Worm (Caenorhabditis elegans) whole organism, L1 larva: ENCODE data around the gene H04J21.4.

ENCODE experiments used
- C16A3.4 ChIP-seq: fragments of 150-350 bp; optimal IDR thresholded peaks from 2 replicates; lab custom pipeline; 2014; ENCODE audit warnings: missing biosample characterization, missing genetic modification characterization
- C34B4.2 ChIP-seq: sonication (generic microtip); optimal IDR thresholded peaks from 2 replicates; lab custom pipeline; 2017; ENCODE audit warnings: mild to moderate bottlenecking, missing genetic modification characterization, missing compliant biosample characterization
- Y116A8C.19 ChIP-seq: sonication (generic microtip); optimal IDR thresholded peaks from 2 replicates; lab custom pipeline; 2016; ENCODE audit warnings: missing compliant biosample characterization, missing genetic modification characterization, borderline replicate concordance
- alr-1 ChIP-seq: fragments of 200-800 bp; sonication (Bioruptor generic); optimal IDR thresholded peaks from 2 replicates; lab custom pipeline; 2018; ENCODE audit warnings: borderline replicate concordance, mild to moderate bottlenecking, missing genetic modification characterization, missing compliant biosample characterization
- blmp-1 ChIP-seq: fragments of 150-350 bp; optimal IDR thresholded peaks from 2 replicates; lab custom pipeline; 2014; ENCODE audit warnings: missing biosample characterization, missing genetic modification characterization
- ceh-82 ChIP-seq, 3 experiments: fragments of 150-350 bp in 1 of 3; sonication (generic microtip) in 2 of 3; optimal IDR thresholded peaks; 2 replicates each; lab custom pipeline; 2014 to 2017; ENCODE audit warnings: missing biosample characterization in 3 of 3, missing genetic modification characterization in 3 of 3
- ceh-88 ChIP-seq: fragments of 200-800 bp; sonication (Bioruptor generic); IDR thresholded peaks from 2 replicates; pipeline ENCODE4 v1.3.6; 2022; ENCODE audit warnings: missing genetic modification characterization, missing compliant biosample characterization
- ces-1 ChIP-seq: fragments of 150-350 bp; optimal IDR thresholded peaks from 2 replicates; lab custom pipeline; 2014; ENCODE audit warnings: missing biosample characterization, missing genetic modification reagents, missing genetic modification characterization
- dpl-1 ChIP-seq, 3 experiments: fragments of 150-350 bp in 2 of 3; sonication (generic microtip) in 1 of 3; optimal IDR thresholded peaks; 2 replicates each; lab custom pipeline; 2014 to 2017; ENCODE audit warnings: missing biosample characterization in 3 of 3, missing genetic modification characterization in 3 of 3, missing genetic modification reagents in 3 of 3
- efl-1 ChIP-seq, 4 experiments: fragments of 150-350 bp; optimal IDR thresholded peaks in 3 of 4; peaks in 1 of 4; 1 replicate in 1 of 4; 2 replicates in 3 of 4; lab custom pipeline; 2014; ENCODE audit warnings: missing biosample characterization in 2 of 4, missing genetic modification characterization in 2 of 4, missing genetic modification reagents in 2 of 4
- egl-13 ChIP-seq: sonication (generic microtip); optimal IDR thresholded peaks from 2 replicates; lab custom pipeline; 2016; ENCODE audit warnings: missing genotype, missing genetic modification reagents, missing genetic modification characterization, missing compliant biosample characterization
- egl-27 ChIP-seq, 2 experiments: fragments of 150-350 bp in 1 of 2; sonication (generic microtip); optimal IDR thresholded peaks; 3 replicates each; lab custom pipeline; 2017 to 2018; ENCODE audit warnings: missing biosample characterization in 2 of 2, missing genetic modification characterization in 2 of 2, missing genetic modification reagents in 2 of 2
- elt-2 ChIP-seq: sonication (generic microtip); optimal IDR thresholded peaks from 2 replicates; lab custom pipeline; 2016; ENCODE audit warnings: missing genetic modification characterization, mild to moderate bottlenecking, inconsistent platforms, missing compliant biosample characterization, missing genetic modification reagents
- elt-3 ChIP-seq, 6 experiments: fragments of 150-350 bp in 1 of 6; sonication (generic microtip); optimal IDR thresholded peaks; 2 replicates each; lab custom pipeline; 2017 to 2018; ENCODE audit warnings: missing biosample characterization in 6 of 6, missing genetic modification characterization in 6 of 6, inconsistent platforms in 1 of 6
- fkh-10 ChIP-seq: sonication (generic microtip); optimal IDR thresholded peaks from 2 replicates; lab custom pipeline; 2017; ENCODE audit warnings: missing biosample characterization, missing genetic modification reagents, missing genetic modification characterization
- fkh-4 ChIP-seq: sonication (generic microtip); optimal IDR thresholded peaks from 2 replicates; lab custom pipeline; 2016; ENCODE audit warnings: missing compliant biosample characterization, missing genetic modification characterization, borderline replicate concordance
- grh-1 ChIP-seq: fragments of 200-800 bp; sonication (Bioruptor generic); IDR thresholded peaks from 2 replicates; pipeline ENCODE4 v1.3.6; 2022; ENCODE audit warnings: missing genetic modification reagents, missing genetic modification characterization, missing compliant biosample characterization
- hlh-17 ChIP-seq: fragments of 200-800 bp; sonication (Bioruptor generic); optimal IDR thresholded peaks from 2 replicates; lab custom pipeline; 2018; ENCODE audit warnings: missing genetic modification characterization, mild to moderate bottlenecking, missing compliant biosample characterization, moderate library complexity, borderline replicate concordance
- hlh-4 ChIP-seq: sonication (generic microtip); optimal IDR thresholded peaks from 2 replicates; lab custom pipeline; 2016; ENCODE audit warnings: mild to moderate bottlenecking, missing genetic modification characterization, missing compliant biosample characterization
- hpl-2 ChIP-seq: fragments of 150-350 bp; optimal IDR thresholded peaks from 2 replicates; lab custom pipeline; 2014; ENCODE audit warnings: missing biosample characterization, missing genetic modification reagents, missing genetic modification characterization
- lin-13 ChIP-seq: fragments of 150-350 bp; optimal IDR thresholded peaks from 2 replicates; lab custom pipeline; 2014; ENCODE audit warnings: missing biosample characterization, missing genetic modification reagents, missing genetic modification characterization
- lin-14 ChIP-seq: fragments of 200-800 bp; sonication (Bioruptor generic); optimal IDR thresholded peaks from 2 replicates; lab custom pipeline; 2018; ENCODE audit warnings: mild to moderate bottlenecking, missing genetic modification characterization, moderate library complexity, missing compliant biosample characterization
- lin-35 ChIP-seq, 2 experiments: fragments of 150-350 bp; optimal IDR thresholded peaks; 2 replicates each; lab custom pipeline; 2014; ENCODE audit warnings: missing biosample characterization in 2 of 2, missing genetic modification characterization in 2 of 2, missing genetic modification reagents in 2 of 2
- lsy-2 ChIP-seq, 2 experiments: fragments of 150-350 bp; optimal IDR thresholded peaks; 2 replicates each; lab custom pipeline; 2014; ENCODE audit warnings: missing biosample characterization in 2 of 2, missing genetic modification characterization in 2 of 2
- nhr-12 ChIP-seq: sonication (generic microtip); optimal IDR thresholded peaks from 2 replicates; lab custom pipeline; 2017; ENCODE audit warnings: missing biosample characterization, missing genetic modification characterization
- nhr-237 ChIP-seq: fragments of 150-350 bp; optimal IDR thresholded peaks from 2 replicates; lab custom pipeline; 2014; ENCODE audit warnings: missing biosample characterization, missing genetic modification characterization
- nhr-76 ChIP-seq: sonication (generic microtip); optimal IDR thresholded peaks from 2 replicates; lab custom pipeline; 2017; ENCODE audit warnings: missing biosample characterization, missing genetic modification characterization
- nhr-77 ChIP-seq: fragments of 150-350 bp; optimal IDR thresholded peaks from 2 replicates; lab custom pipeline; 2014; ENCODE audit warnings: missing biosample characterization, missing genetic modification characterization
- nhr-84 ChIP-seq: sonication (generic microtip); optimal IDR thresholded peaks from 2 replicates; lab custom pipeline; 2017; ENCODE audit warnings: missing biosample characterization, missing genetic modification characterization
- nhr-90 ChIP-seq: sonication (generic microtip); optimal IDR thresholded peaks from 2 replicates; lab custom pipeline; 2016; ENCODE audit warnings: mild to moderate bottlenecking, missing genetic modification characterization, missing compliant biosample characterization; ENCODE audit not compliant: poor library complexity
- rnt-1 ChIP-seq: sonication (generic microtip); optimal IDR thresholded peaks from 2 replicates; lab custom pipeline; 2016; ENCODE audit warnings: mild to moderate bottlenecking, missing genetic modification characterization, moderate library complexity, missing compliant biosample characterization
- skn-1 ChIP-seq: fragments of 150-350 bp; optimal IDR thresholded peaks from 2 replicates; lab custom pipeline; 2014; ENCODE audit warnings: missing biosample characterization, missing genetic modification characterization
- snpc-4 ChIP-seq: fragments of 150-350 bp; optimal IDR thresholded peaks from 2 replicates; lab custom pipeline; 2014; ENCODE audit warnings: missing biosample characterization, missing genetic modification characterization
- snu-23 ChIP-seq: sonication (generic microtip); optimal IDR thresholded peaks from 2 replicates; lab custom pipeline; 2016; ENCODE audit warnings: missing genetic modification characterization, missing compliant biosample characterization
- sox-4 ChIP-seq: sonication (generic microtip); optimal IDR thresholded peaks from 2 replicates; lab custom pipeline; 2016; ENCODE audit warnings: missing genetic modification characterization, missing compliant biosample characterization
- sptf-1 ChIP-seq: fragments of 150-350 bp; optimal IDR thresholded peaks from 2 replicates; lab custom pipeline; 2014; ENCODE audit warnings: missing biosample characterization, missing genetic modification characterization
- tbx-2 ChIP-seq: sonication (generic microtip); optimal IDR thresholded peaks from 2 replicates; lab custom pipeline; 2016; ENCODE audit warnings: missing genetic modification characterization, missing compliant biosample characterization
- unc-62 ChIP-seq: fragments of 150-350 bp; optimal IDR thresholded peaks from 2 replicates; lab custom pipeline; 2014; ENCODE audit warnings: missing biosample characterization, missing genetic modification reagents, missing genetic modification characterization
- unc-86 ChIP-seq: sonication (generic microtip); optimal IDR thresholded peaks from 2 replicates; lab custom pipeline; 2016; ENCODE audit warnings: missing genetic modification characterization, missing compliant biosample characterization
- unc-98 ChIP-seq: fragments of 200-800 bp; sonication (Bioruptor generic); IDR thresholded peaks from 2 replicates; pipeline ENCODE4 v1.3.6; 2022; ENCODE audit warnings: missing genetic modification characterization, missing compliant biosample characterization
- xbp-1 ChIP-seq: sonication (generic microtip); optimal IDR thresholded peaks from 2 replicates; lab custom pipeline; 2016; ENCODE audit warnings: missing genetic modification characterization, missing compliant biosample characterization
- ztf-4 ChIP-seq: fragments of 150-350 bp; optimal IDR thresholded peaks from 2 replicates; lab custom pipeline; 2014; ENCODE audit warnings: missing biosample characterization, missing genetic modification characterization

The H04J21.4 gene

DNA sequence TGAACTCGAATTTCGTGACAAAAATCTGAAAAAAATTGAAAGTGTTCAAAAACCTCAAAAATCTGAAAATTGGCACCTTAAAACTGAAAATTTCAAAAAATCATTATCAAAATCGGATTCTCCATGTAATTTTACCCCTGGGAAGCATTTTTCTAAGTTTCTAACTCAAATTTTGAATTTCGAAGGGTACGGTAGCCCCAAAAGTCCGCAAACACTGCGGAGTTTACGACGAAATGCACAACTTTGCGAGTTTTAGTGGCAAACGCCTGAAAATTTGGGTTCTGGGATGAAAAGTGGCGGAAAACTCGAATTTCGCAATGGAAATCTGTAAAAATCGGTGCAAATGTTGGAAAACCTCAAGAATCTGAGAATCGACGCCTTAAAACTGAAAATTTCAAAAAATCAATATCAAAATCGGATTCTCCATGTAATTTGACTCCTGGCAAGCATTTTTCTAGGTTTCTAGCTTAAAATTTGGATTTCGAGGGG is 25.4 kb upstream of the H04J21.4 start:
- TF ChIP-seq tbx-2 (tag; lab: Kevin White, UChicago) (no peak), hlh-4 (no peak), xbp-1 (tag; lab: Kevin White, UChicago) (no peak), lin-13 (GFP tag; lab: Kevin White, UChicago) (peak; percentile 27), hlh-17 (GFP tag; lab: Kevin White, UChicago) (no peak), rnt-1 (no peak), efl-1 (optimal IDR thresholded peaks at IDR 0.05; lab: Kevin White, UChicago) (no peak), efl-1 (GFP tag; optimal IDR thresholded peaks at IDR 0.05 in 1 of 2; lab: Kevin White, UChicago) (peak in 1 of 2 experiments; percentile 91), grh-1 (GFP tag; lab: Robert Waterston, UW) (no peak), unc-86 (tag; lab: Kevin White, UChicago) (no peak), blmp-1 (tag; lab: Kevin White, UChicago) (no peak), ceh-82 (tag; optimal IDR thresholded peaks at IDR 0.05; lab: Kevin White, UChicago) (no peak), hpl-2 (GFP tag; lab: Kevin White, UChicago) (no peak)
- TF ChIP-seq, all 84 proteins: peak for 2

DNA sequence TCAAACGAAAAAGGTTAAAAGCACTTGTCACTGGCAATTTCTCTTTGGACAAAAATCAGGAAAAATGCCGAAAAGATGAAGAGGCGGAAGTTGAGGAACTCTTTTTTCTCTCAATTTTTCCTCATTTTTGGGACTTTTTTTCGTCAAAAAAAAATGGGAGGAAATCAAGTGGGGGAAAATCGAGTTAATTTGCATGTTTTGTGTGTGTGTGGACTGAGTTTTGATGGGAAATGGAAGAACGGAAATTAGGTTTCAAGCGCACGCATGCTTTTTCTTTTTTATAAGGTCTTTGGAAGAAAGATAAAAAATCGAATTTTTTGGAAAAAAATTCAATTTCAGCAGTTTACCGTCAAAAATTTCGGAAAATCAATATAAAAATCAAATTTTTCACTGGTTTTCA is 23.4 kb upstream of the H04J21.4 start:
- TF ChIP-seq egl-27 (tag; optimal IDR thresholded peaks at IDR 0.05; lab: Kevin White, UChicago) (no peak), lin-14 (peak; percentile 72), elt-2 (tag; lab: Kevin White, UChicago) (no peak), efl-1 (optimal IDR thresholded peaks at IDR 0.05; lab: Kevin White, UChicago) (no peak), efl-1 (GFP tag; optimal IDR thresholded peaks at IDR 0.05 in 1 of 2; lab: Kevin White, UChicago) (peak in 1 of 2 experiments; percentile 72), fkh-10 (GFP tag; lab: Kevin White, UChicago) (peak; percentile 38)

DNA sequence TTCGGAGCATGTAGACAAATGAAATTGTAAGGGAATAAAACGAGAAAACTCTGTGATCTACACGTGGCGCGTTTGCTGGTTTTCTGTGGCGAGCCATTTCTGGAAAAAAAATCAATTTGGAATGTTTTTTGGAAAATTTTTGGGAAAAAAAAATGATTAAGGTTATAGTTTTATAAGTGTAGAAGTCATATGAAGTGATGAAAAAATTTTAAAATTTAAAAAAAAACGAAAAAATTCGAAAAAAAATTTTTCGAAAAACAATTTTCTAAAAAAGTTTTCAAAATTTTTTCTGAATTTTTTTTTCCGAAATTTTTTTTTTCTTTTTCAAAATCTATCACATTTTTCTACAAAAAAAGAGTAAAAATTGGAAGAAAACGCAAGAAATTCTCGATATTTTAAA is 18.2 kb upstream of the H04J21.4 start, which contains the start of gene H14E04.3:
Gene H14E04.3, minus strand, starts transcription at position 101 of the 400 bp plus-strand sequence.
- TF ChIP-seq ceh-88 = no peak
- no peak for TF ChIP-seq xbp-1 (tag; lab: Kevin White, UChicago)
- no peak for TF ChIP-seq nhr-90
- no peak for TF ChIP-seq blmp-1 (tag; lab: Kevin White, UChicago)
- no peak for TF ChIP-seq skn-1 (tag; lab: Kevin White, UChicago)
- TF ChIP-seq egl-13 (tag; lab: Kevin White, UChicago) = no peak
- TF ChIP-seq nhr-84 (tag; lab: Kevin White, UChicago) = no peak
- no peak for TF ChIP-seq C16A3.4
- TF ChIP-seq, all 84 proteins: peak for 0

DNA sequence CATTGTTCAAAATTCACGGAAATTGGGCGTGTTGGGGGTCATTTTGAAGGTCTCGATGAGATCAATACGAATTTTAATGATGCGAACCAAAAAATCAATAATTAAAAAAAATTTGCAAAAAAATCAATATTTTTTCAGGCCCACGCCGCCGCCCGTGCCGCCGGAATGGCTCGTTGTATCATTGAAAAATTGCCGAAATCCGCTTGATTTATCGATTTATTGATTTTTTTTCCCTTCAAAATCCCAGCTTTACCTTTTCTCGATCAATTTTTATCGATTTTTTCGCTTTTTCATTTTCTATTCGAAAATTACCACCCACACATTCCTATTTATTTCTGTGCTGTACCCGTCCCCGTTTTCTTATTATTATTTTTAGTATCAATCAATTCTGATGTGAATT is 16.0 kb upstream of the H04J21.4 start:
- no peak for TF ChIP-seq ztf-4 (tag; lab: Kevin White, UChicago)
- no peak for TF ChIP-seq C34B4.2 (tag; lab: Kevin White, UChicago)
- no peak for TF ChIP-seq dpl-1 (GFP tag; optimal IDR thresholded peaks at IDR 0.05; lab: Kevin White, UChicago)
- no peak for TF ChIP-seq lin-14
- TF ChIP-seq ces-1 (GFP tag; lab: Kevin White, UChicago) = no peak
- TF ChIP-seq grh-1 (GFP tag; lab: Robert Waterston, UW) = no peak
- TF ChIP-seq Y116A8C.19 (tag; lab: Kevin White, UChicago) = no peak

DNA sequence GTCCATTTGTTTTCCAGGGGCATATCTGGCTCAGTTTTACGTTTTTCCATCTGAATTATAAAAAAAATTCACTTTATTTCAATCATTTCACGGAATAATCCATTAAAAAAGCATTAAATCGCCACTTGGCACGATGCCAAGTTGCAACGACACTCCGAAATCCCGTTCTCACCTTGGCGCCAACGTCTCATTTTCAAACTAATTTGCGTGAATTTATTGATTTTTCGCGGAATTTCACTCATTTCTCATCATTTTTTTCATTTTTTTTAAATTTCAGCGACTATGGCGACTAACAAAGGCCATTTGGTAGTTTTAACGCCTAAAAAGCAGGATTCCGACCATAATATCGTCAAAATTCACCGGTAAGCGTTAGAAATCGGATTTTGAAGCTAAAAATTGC is 7.6 kb upstream of the H04J21.4 start, which contains the start of gene H14E04.2:
Gene H14E04.2, plus strand, starts transcription at position 276 of the 400 bp plus-strand sequence.
- TF ChIP-seq nhr-237 (peak; percentile 28), unc-98 (GFP tag; lab: Robert Waterston, UW) (peak; percentile 32; the same call in 1 of the 2 replicates), egl-27 (tag; optimal IDR thresholded peaks at IDR 0.05; lab: Kevin White, UChicago) (no peak), nhr-76 (no peak), snu-23 (GFP tag; lab: Kevin White, UChicago) (peak; percentile 89), Y116A8C.19 (tag; lab: Kevin White, UChicago) (no peak), hlh-4 (no peak), nhr-12 (tag; lab: Kevin White, UChicago) (no peak), C16A3.4 (peak; percentile 87), lin-35 (GFP tag; optimal IDR thresholded peaks at IDR 0.05; lab: Kevin White, UChicago) (peak; percentile 95 to 97), lsy-2 (tag; optimal IDR thresholded peaks at IDR 0.05; lab: Kevin White, UChicago) (peak; percentile 84 to 92), sptf-1 (tag; lab: Kevin White, UChicago) (no peak), elt-3 (tag; optimal IDR thresholded peaks at IDR 0.05; lab: Kevin White, UChicago) (peak in 2 of 6 experiments; percentile 61 to 85), ztf-4 (tag; lab: Kevin White, UChicago) (no peak), alr-1 (tag; lab: Kevin White, UChicago) (no peak), grh-1 (GFP tag; lab: Robert Waterston, UW) (peak; percentile 77), unc-62 (no peak), unc-86 (tag; lab: Kevin White, UChicago) (peak; percentile 62), nhr-77 (tag; lab: Kevin White, UChicago) (peak; percentile 57), fkh-4 (tag; lab: Kevin White, UChicago) (peak; percentile 23), sox-4 (no peak), snpc-4 (peak; percentile 20)
